Fruit fly (Drosophila melanogaster) whole organism, adult: ENCODE measurements around the gene CG11149.

ENCODE experiments used
- CG11617 ChIP-seq: fragments of 200-800 bp; sonication (Bioruptor generic); optimal IDR thresholded peaks from 2 replicates; lab custom pipeline; 2017; ENCODE audit warnings: mild to moderate bottlenecking, missing biosample characterization, missing genetic modification reagents, missing genetic modification characterization
- CG12768 ChIP-seq: fragments of 200-800 bp; sonication (Bioruptor generic); optimal IDR thresholded peaks from 2 replicates; lab custom pipeline; 2017; ENCODE audit warnings: missing biosample characterization, missing genetic modification characterization, mild to moderate bottlenecking, moderate library complexity, missing genetic modification reagents
- CG14711 ChIP-seq: fragments of 200-800 bp; sonication (Bioruptor generic); optimal IDR thresholded peaks from 2 replicates; lab custom pipeline; 2018; ENCODE audit warnings: missing biosample characterization, mild to moderate bottlenecking, missing genetic modification characterization, moderate library complexity
- CG1620 ChIP-seq: fragments of 200-800 bp; sonication (Bioruptor generic); optimal IDR thresholded peaks from 2 replicates; lab custom pipeline; 2016; ENCODE audit warnings: missing biosample characterization, missing genetic modification characterization
- CG33017 ChIP-seq: fragments of 200-800 bp; sonication (Bioruptor generic); optimal IDR thresholded peaks from 2 replicates; lab custom pipeline; 2018; ENCODE audit warnings: missing biosample characterization, mild to moderate bottlenecking, missing genetic modification characterization, moderate library complexity
- CG5204 ChIP-seq: fragments of 200-800 bp; sonication (Bioruptor generic); optimal IDR thresholded peaks from 2 replicates; lab custom pipeline; 2016; ENCODE audit warnings: missing biosample characterization, missing genetic modification characterization
- CG7045 ChIP-seq: fragments of 200-800 bp; sonication (Bioruptor generic); optimal IDR thresholded peaks from 2 replicates; lab custom pipeline; 2017; ENCODE audit warnings: missing biosample characterization, mild to moderate bottlenecking, missing genetic modification characterization
- CG7101 ChIP-seq: fragments of 200-800 bp; sonication (Bioruptor generic); optimal IDR thresholded peaks from 2 replicates; lab custom pipeline; 2018; ENCODE audit warnings: missing biosample characterization, mild to moderate bottlenecking, missing genetic modification characterization, moderate library complexity
- Clk ChIP-seq: fragments of 200-800 bp; sonication (Bioruptor generic); optimal IDR thresholded peaks from 2 replicates; lab custom pipeline; 2017; ENCODE audit warnings: missing biosample characterization, missing genetic modification characterization
- Crg-1 ChIP-seq: fragments of 200-800 bp; sonication (Bioruptor generic); optimal IDR thresholded peaks from 2 replicates; lab custom pipeline; 2016; ENCODE audit warnings: missing biosample characterization, missing genetic modification characterization
- Hr96 ChIP-seq: fragments of 200-800 bp; sonication (Bioruptor generic); optimal IDR thresholded peaks from 2 replicates; lab custom pipeline; 2016; ENCODE audit warnings: missing biosample characterization, missing genetic modification characterization
- Mnt ChIP-seq: fragments of 200-800 bp; sonication (Bioruptor generic); optimal IDR thresholded peaks from 2 replicates; lab custom pipeline; 2016; ENCODE audit warnings: missing biosample characterization, mild to moderate bottlenecking, missing genetic modification characterization
- bab1 ChIP-seq: fragments of 200-800 bp; sonication (Bioruptor generic); optimal IDR thresholded peaks from 3 replicates; lab custom pipeline; 2019; ENCODE audit warnings: missing biosample characterization, mild to moderate bottlenecking, missing genetic modification characterization, moderate library complexity
- cic ChIP-seq: fragments of 200-800 bp; sonication (Bioruptor generic); optimal IDR thresholded peaks from 2 replicates; lab custom pipeline; 2017; ENCODE audit warnings: missing biosample characterization, mild to moderate bottlenecking, missing genetic modification characterization, moderate library complexity
- cnc ChIP-seq, 2 experiments: fragments of >200 bp; optimal IDR thresholded peaks; 2 replicates each; lab custom pipeline; 2017
- kay ChIP-seq: fragments of 200-800 bp; sonication (Bioruptor generic); peaks from one replicate; lab custom pipeline; 2016; ENCODE audit warnings: missing biosample characterization, missing genetic modification characterization, borderline replicate concordance
- ovo ChIP-seq: fragments of 200-800 bp; sonication (Bioruptor generic); optimal IDR thresholded peaks from 2 replicates; lab custom pipeline; 2016; ENCODE audit warnings: missing biosample characterization, missing genetic modification characterization
- pad ChIP-seq: fragments of 200-800 bp; sonication (Bioruptor generic); optimal IDR thresholded peaks from 3 replicates; lab custom pipeline; 2017; ENCODE audit warnings: missing biosample characterization, missing genetic modification characterization, mild to moderate bottlenecking, moderate library complexity, missing genetic modification reagents
- tj ChIP-seq: fragments of 200-800 bp; sonication (Bioruptor generic); optimal IDR thresholded peaks from 3 replicates; lab custom pipeline; 2017; ENCODE audit warnings: missing biosample characterization, mild to moderate bottlenecking, missing genetic modification characterization, moderate library complexity
- toe ChIP-seq: fragments of 200-800 bp; sonication (Bioruptor generic); optimal IDR thresholded peaks from 2 replicates; lab custom pipeline; 2016; ENCODE audit warnings: missing biosample characterization, missing genetic modification characterization

The CG11149 gene

DNA sequence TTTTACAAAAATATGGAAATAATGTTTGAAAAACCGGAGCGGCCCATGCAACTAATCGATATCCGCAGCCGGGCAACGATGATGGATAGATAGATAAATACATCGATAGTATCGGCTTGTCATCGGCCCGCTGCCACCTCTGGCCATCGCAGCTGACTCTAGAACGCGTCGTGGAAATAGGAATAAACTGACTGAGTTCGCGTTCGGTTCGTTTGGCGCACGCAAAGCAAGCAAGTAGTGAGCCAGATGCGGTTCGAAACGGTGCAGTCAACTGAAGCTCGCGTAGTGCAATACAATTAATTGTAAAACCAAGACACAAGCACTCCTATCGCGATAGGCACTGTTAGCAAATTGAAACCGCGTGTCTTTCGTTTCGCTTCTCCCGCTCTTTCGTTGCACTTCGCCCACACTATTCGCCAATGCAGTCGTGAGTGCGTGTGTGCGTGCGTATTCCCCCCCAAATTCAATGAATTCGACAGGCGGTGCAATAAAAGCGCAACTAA lies 3.9 kb upstream of the CG11149 start, which contains the start of gene CG11030:
Gene CG11030 (plus strand): TSS at position 136 of the 503 bp plus-strand sequence.
- TF ChIP-seq Hr96: no peak
- no peak for TF ChIP-seq cnc (optimal IDR thresholded peaks at IDR 0.05; lab: Kevin White, UChicago)
- TF ChIP-seq bab1 (GFP tag; lab: Kevin White, UChicago): peak; percentile 28
- peak; percentile 82 for TF ChIP-seq tj (GFP tag; lab: Kevin White, UChicago)
- TF ChIP-seq ovo (GFP tag; lab: Kevin White, UChicago): peak; percentile 24
- no peak for TF ChIP-seq CG7101 (tag; lab: Kevin White, UChicago)
- TF ChIP-seq cic (GFP tag; lab: Kevin White, UChicago): peak; percentile 44
- peak; percentile 42 for TF ChIP-seq Crg-1 (GFP tag; lab: Kevin White, UChicago)
- peak; percentile 94 for TF ChIP-seq Mnt (GFP tag; lab: Kevin White, UChicago)
- peak; percentile 20 for TF ChIP-seq CG1620 (GFP tag; lab: Kevin White, UChicago)

DNA sequence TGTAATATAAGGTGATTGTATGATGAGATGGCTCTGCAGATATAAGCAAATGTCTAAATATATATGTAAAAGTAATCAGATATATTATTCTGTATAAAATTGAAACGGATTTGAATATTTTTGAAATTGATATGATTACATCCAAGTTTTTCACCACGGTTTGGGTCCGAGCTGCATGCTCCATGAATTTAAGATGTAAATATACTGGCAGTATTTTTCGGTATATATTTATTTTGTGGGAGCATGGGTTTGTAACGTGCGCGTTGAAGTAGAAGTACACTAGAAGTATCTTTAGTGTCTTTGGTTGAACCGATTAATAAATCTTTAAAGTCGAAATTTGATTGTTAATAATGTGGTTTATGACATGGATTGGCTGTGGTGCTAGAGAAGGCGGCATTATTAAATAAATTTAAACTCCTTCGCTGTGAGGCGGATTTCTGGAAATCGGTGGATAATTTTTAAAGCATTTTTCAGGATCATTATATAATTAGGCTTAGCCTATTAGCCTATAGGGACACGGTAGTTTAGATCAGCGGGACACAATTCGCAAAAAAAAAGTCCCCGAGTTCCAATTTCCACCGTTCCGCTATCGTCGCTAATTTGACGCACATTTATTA lies 3.3 kb upstream of the CG11149 start:
- TF ChIP-seq kay (GFP tag; lab: Kevin White, UChicago) (no peak), Crg-1 (GFP tag; lab: Kevin White, UChicago) (no peak), toe (no peak), cic (GFP tag; lab: Kevin White, UChicago) (no peak), ovo (GFP tag; lab: Kevin White, UChicago) (no peak), Clk (GFP tag; lab: Kevin White, UChicago) (no peak), CG7045 (GFP tag; lab: Kevin White, UChicago) (no peak), bab1 (GFP tag; lab: Kevin White, UChicago) (no peak), CG12768 (GFP tag; lab: Kevin White, UChicago) (no peak), CG5204 (no peak), Hr96 (no peak), CG1620 (GFP tag; lab: Kevin White, UChicago) (no peak), pad (GFP tag; lab: Kevin White, UChicago) (no peak), cnc (optimal IDR thresholded peaks at IDR 0.05; lab: Kevin White, UChicago) (no peak), tj (GFP tag; lab: Kevin White, UChicago) (no peak)

DNA sequence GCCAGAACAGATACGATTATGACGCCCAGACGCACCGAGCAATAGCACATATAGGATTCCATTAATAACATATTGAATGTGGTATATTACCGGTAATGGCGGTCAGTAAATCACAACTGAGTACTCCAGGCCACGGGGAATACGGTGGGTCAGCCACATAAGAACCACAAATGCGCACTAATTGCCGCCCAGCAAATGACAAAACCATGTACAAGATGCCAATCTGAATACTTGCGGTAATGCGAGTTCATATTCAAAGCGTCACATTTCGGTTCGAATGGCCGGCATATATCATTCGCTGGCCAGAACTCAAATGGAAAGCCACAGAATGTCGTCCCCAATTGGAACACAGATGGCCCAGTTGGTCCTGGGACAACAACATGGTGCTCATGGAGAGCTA lies 4.1 kb downstream of the CG11149 start, which contains the start of the genes CG14007 and CG34011:
Gene CG14007 (minus strand): TSS at position 101 of the 400 bp plus-strand sequence.
Gene CG34011 (plus strand): TSS at position 122 of the 400 bp plus-strand sequence.
- TF ChIP-seq bab1 (GFP tag; lab: Kevin White, UChicago) (no peak), CG7045 (GFP tag; lab: Kevin White, UChicago) (no peak), cnc (optimal IDR thresholded peaks at IDR 0.05; lab: Kevin White, UChicago) (no peak), CG1620 (GFP tag; lab: Kevin White, UChicago) (no peak), tj (GFP tag; lab: Kevin White, UChicago) (no peak), Hr96 (no peak), CG7101 (tag; lab: Kevin White, UChicago) (no peak), CG12768 (GFP tag; lab: Kevin White, UChicago) (no peak), Clk (GFP tag; lab: Kevin White, UChicago) (no peak), Crg-1 (GFP tag; lab: Kevin White, UChicago) (no peak), ovo (GFP tag; lab: Kevin White, UChicago) (no peak), CG5204 (no peak), Mnt (GFP tag; lab: Kevin White, UChicago) (no peak), toe (no peak), kay (GFP tag; lab: Kevin White, UChicago) (no peak), cic (GFP tag; lab: Kevin White, UChicago) (no peak), CG33017 (tag; lab: Kevin White, UChicago) (no peak)

DNA sequence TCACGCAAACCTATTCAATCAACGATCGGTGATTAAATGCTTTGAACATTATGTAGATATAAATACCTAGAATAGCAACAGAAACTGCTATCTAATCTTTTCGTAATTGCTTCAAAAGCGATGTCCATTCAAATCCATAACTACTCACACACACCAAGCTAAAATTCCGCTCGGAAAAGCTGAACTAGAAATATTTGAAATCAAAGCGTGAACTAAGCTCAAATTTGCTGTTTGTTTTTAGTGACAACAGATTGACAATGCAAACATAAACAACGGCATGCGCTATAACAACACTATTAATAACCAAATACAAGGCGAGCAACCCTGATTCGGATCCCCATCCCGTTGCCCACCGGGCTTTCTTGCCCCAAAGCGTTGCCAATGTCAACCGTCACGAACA lies 14.6 kb downstream of the CG11149 start, which contains the start of gene CG7236:
Gene CG7236 (plus strand): TSS at position 301 of the 400 bp plus-strand sequence.
- TF ChIP-seq cnc (optimal IDR thresholded peaks at IDR 0.05; lab: Kevin White, UChicago) (no peak), tj (GFP tag; lab: Kevin White, UChicago) (no peak), Hr96 (no peak), pad (GFP tag; lab: Kevin White, UChicago) (no peak), kay (GFP tag; lab: Kevin White, UChicago) (no peak), CG14711 (tag; lab: Kevin White, UChicago) (no peak), Mnt (GFP tag; lab: Kevin White, UChicago) (no peak), Crg-1 (GFP tag; lab: Kevin White, UChicago) (no peak), CG7045 (GFP tag; lab: Kevin White, UChicago) (no peak), bab1 (GFP tag; lab: Kevin White, UChicago) (no peak), CG5204 (no peak), CG33017 (tag; lab: Kevin White, UChicago) (no peak), CG11617 (no peak), CG1620 (GFP tag; lab: Kevin White, UChicago) (no peak), CG12768 (GFP tag; lab: Kevin White, UChicago) (no peak), ovo (GFP tag; lab: Kevin White, UChicago) (no peak), Clk (GFP tag; lab: Kevin White, UChicago) (no peak)

DNA sequence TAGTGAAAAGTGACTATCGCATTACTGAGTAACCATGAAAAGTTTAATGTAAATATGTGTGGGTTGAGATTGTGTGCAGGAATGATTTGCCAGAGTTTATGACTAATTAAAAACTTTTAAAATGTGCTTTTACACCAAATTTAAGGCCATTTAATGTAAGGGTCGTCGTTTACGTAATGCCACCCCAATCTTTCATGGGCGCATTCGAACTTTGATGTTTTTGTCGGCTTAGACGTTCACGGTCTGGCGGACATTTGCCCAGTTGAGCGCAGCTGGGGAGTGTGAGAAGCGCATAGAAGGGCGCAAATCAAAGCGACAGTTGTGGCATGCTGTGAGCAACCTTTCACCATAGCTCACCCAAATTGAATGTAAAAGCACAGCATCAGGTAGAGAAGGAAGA lies 42.4 kb downstream of the CG11149 start, which contains the start of gene CG12511:
Gene CG12511 (plus strand): TSS at position 301 of the 400 bp plus-strand sequence.
- TF ChIP-seq Mnt (GFP tag; lab: Kevin White, UChicago) (no peak), pad (GFP tag; lab: Kevin White, UChicago) (no peak)
